Worm (Caenorhabditis elegans): ENCODE data around the gene F28C6.9.

F28C6.9 gene

ce11 chrII:8610085-8610484 is at the start of gene F28C6.9:
Gene F28C6.9, minus strand, starts transcription at chrII:8610185.
- no peak for TF ChIP-seq F13C5.2 (tag; optimal IDR thresholded peaks at IDR 0.05)
- TF ChIP-seq flt-1 (GFP tag; IDR thresholded peaks at IDR 0.05): no peak
- TF ChIP-seq tbx-11 (GFP tag; IDR thresholded peaks at IDR 0.05): no peak
- TF ChIP-seq hmbx-1 (tag; optimal IDR thresholded peaks at IDR 0.05): no peak
- TF ChIP-seq pes-1 (GFP tag; IDR thresholded peaks at IDR 0.05): no peak
- no peak for TF ChIP-seq hnd-1 (tag; optimal IDR thresholded peaks at IDR 0.05)
- TF ChIP-seq ceh-13 (GFP tag; optimal IDR thresholded peaks at IDR 0.05): no peak
- TF ChIP-seq B0310.2 (tag; optimal IDR thresholded peaks at IDR 0.05): no peak
- TF ChIP-seq scrt-1 (GFP tag; IDR thresholded peaks at IDR 0.05): no peak
- TF ChIP-seq tra-4 (tag; optimal IDR thresholded peaks at IDR 0.05): no peak
- TF ChIP-seq sea-1 (GFP tag; conservative IDR thresholded peaks at IDR 0.05): no peak
- no peak for TF ChIP-seq ets-7 (tag; optimal IDR thresholded peaks at IDR 0.05)
- TF ChIP-seq hmg-4 (GFP tag; optimal IDR thresholded peaks at IDR 0.05): no peak

DNA sequence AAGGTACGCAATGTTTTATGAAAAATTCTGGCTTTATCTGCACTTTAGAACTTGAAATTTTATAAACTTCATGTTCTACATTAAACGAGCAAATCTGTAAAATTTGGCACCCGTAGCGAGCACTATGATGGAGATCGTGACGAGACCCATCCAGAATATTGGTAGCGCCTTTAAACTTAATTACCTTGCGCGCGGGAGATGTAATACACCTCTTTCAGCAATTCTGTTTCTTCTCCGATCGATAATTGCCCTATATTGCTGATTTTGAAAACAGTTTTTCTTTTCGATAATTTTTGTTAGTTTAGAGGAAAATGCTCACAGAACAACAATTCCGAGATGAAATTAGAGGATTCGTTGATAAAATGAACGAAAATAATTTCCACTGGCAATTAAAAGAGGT is 48.9 kb upstream of the F28C6.9 start, which contains the start of gene atg-10:
TSS of gene atg-10 (plus strand) at position 301 of the 400 bp plus-strand sequence.
- TF ChIP-seq pes-1 (GFP tag; IDR thresholded peaks at IDR 0.05): no peak
- TF ChIP-seq tbx-37 (GFP tag; conservative IDR thresholded peaks at IDR 0.05): no peak
- TF ChIP-seq hmg-4 (GFP tag; optimal IDR thresholded peaks at IDR 0.05): no peak
- TF ChIP-seq ets-7 (tag; optimal IDR thresholded peaks at IDR 0.05): no peak

DNA sequence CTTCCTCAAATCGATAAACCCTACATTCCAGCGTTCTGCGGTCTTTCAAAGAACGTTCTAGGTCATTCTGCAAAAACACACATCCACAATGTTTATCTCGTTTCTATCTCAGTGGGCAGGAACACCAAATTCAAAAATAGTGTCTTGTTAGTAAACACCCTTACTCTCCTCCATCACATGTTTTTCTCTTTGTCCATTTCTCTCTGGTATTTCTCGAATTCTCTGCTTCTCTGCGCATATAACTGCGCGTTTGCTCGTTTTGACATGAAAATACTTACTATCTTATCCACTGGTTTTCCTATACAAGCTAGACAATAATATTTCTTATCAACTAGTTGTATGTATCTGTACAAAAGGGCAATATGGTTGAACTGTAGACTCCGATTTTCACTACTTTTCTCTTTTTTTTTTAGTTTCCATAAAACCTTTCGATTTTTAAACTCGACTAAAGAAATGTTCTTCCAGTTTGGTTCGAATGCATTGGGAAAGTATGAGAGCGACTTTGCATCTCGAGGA is 40.7 kb upstream of the F28C6.9 start, which contains the start of gene pyr-1:
TSS of gene pyr-1 (plus strand) at position 466 of the 516 bp plus-strand sequence.
- TF ChIP-seq scrt-1 (GFP tag; IDR thresholded peaks at IDR 0.05) (no peak), ets-7 (tag; optimal IDR thresholded peaks at IDR 0.05) (no peak), ama-1 (optimal IDR thresholded peaks at IDR 0.05) (no peak), ceh-36 (tag; optimal IDR thresholded peaks at IDR 0.05) (no peak), hnd-1 (tag; optimal IDR thresholded peaks at IDR 0.05) (no peak), ceh-13 (GFP tag; optimal IDR thresholded peaks at IDR 0.05) (no peak)

ce11 chrII:8648843-8649242 is 38.9 kb upstream of the F28C6.9 start:
- TF ChIP-seq hnd-1 (tag; optimal IDR thresholded peaks at IDR 0.05): no peak
- TF ChIP-seq scrt-1 (GFP tag; IDR thresholded peaks at IDR 0.05): no peak
- no peak for TF ChIP-seq tra-4 (tag; optimal IDR thresholded peaks at IDR 0.05)
- no peak for TF ChIP-seq B0310.2 (tag; optimal IDR thresholded peaks at IDR 0.05)
- no peak for TF ChIP-seq aly-1 (tag; optimal IDR thresholded peaks at IDR 0.05)
- no peak for TF ChIP-seq tbx-11 (GFP tag; IDR thresholded peaks at IDR 0.05)
- TF ChIP-seq pes-1 (GFP tag; IDR thresholded peaks at IDR 0.05): no peak
- TF ChIP-seq tbx-37 (GFP tag; conservative IDR thresholded peaks at IDR 0.05): no peak
- no peak for TF ChIP-seq ets-7 (tag; optimal IDR thresholded peaks at IDR 0.05)
- TF ChIP-seq hmbx-1 (tag; optimal IDR thresholded peaks at IDR 0.05): no peak
- TF ChIP-seq sea-1 (GFP tag; conservative IDR thresholded peaks at IDR 0.05): no peak
- TF ChIP-seq ceh-13 (GFP tag; optimal IDR thresholded peaks at IDR 0.05): no peak
- TF ChIP-seq ceh-36 (tag; optimal IDR thresholded peaks at IDR 0.05): no peak
- TF ChIP-seq flt-1 (GFP tag; IDR thresholded peaks at IDR 0.05): no peak
- no peak for TF ChIP-seq F13C5.2 (tag; optimal IDR thresholded peaks at IDR 0.05)
- TF ChIP-seq hmg-4 (GFP tag; optimal IDR thresholded peaks at IDR 0.05): no peak
- TF ChIP-seq ama-1 (optimal IDR thresholded peaks at IDR 0.05): no peak

ce11 chrII:8646437-8646836 is 36.5 kb upstream of the F28C6.9 start:
- TF ChIP-seq flt-1 (GFP tag; IDR thresholded peaks at IDR 0.05) (no peak), hmg-4 (GFP tag; optimal IDR thresholded peaks at IDR 0.05) (no peak), sea-1 (GFP tag; conservative IDR thresholded peaks at IDR 0.05) (no peak), ceh-36 (tag; optimal IDR thresholded peaks at IDR 0.05) (no peak), ets-7 (tag; optimal IDR thresholded peaks at IDR 0.05) (no peak), tbx-37 (GFP tag; conservative IDR thresholded peaks at IDR 0.05) (no peak), ceh-13 (GFP tag; optimal IDR thresholded peaks at IDR 0.05) (no peak), hnd-1 (tag; optimal IDR thresholded peaks at IDR 0.05) (no peak), pes-1 (GFP tag; IDR thresholded peaks at IDR 0.05) (no peak), ama-1 (optimal IDR thresholded peaks at IDR 0.05) (no peak), tbx-11 (GFP tag; IDR thresholded peaks at IDR 0.05) (no peak), scrt-1 (GFP tag; IDR thresholded peaks at IDR 0.05) (no peak)

ce11 chrII:8643627-8644356 is 33.8 kb upstream of the F28C6.9 start:
- TF ChIP-seq aly-1 (tag; optimal IDR thresholded peaks at IDR 0.05): no peak
- no peak for TF ChIP-seq hnd-1 (tag; optimal IDR thresholded peaks at IDR 0.05)
- no peak for TF ChIP-seq hmbx-1 (tag; optimal IDR thresholded peaks at IDR 0.05)
- no peak for TF ChIP-seq ceh-13 (GFP tag; optimal IDR thresholded peaks at IDR 0.05)
- no peak for TF ChIP-seq sea-1 (GFP tag; conservative IDR thresholded peaks at IDR 0.05)
- no peak for TF ChIP-seq ceh-36 (tag; optimal IDR thresholded peaks at IDR 0.05)
- no peak for TF ChIP-seq F13C5.2 (tag; optimal IDR thresholded peaks at IDR 0.05)
- TF ChIP-seq tbx-11 (GFP tag; IDR thresholded peaks at IDR 0.05): no peak
- TF ChIP-seq scrt-1 (GFP tag; IDR thresholded peaks at IDR 0.05): no peak
- TF ChIP-seq hmg-4 (GFP tag; optimal IDR thresholded peaks at IDR 0.05): no peak
- TF ChIP-seq tra-4 (tag; optimal IDR thresholded peaks at IDR 0.05): no peak
- no peak for TF ChIP-seq B0310.2 (tag; optimal IDR thresholded peaks at IDR 0.05)
- no peak for TF ChIP-seq flt-1 (GFP tag; IDR thresholded peaks at IDR 0.05)
- TF ChIP-seq pes-1 (GFP tag; IDR thresholded peaks at IDR 0.05): no peak
- TF ChIP-seq tbx-37 (GFP tag; conservative IDR thresholded peaks at IDR 0.05): no peak
- TF ChIP-seq ets-7 (tag; optimal IDR thresholded peaks at IDR 0.05): no peak

DNA sequence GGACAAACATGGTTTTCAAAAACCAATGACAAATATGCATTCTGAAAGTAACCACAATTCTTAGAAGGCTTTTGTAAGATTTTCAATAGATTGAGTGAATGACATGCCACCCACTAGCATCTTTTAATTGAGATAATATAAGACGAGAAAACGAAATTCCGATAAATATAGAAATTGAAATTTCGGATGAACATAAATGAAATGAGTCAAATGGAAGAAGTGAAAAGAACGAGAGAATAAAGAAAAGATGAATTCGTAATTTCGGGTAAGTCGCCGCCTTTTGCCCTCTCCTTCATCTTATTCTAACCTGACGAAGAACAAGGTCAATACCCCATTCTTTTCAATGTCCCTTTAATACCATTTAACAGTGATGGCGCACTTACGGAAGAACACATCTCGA is 32.4 kb upstream of the F28C6.9 start:
- no peak for TF ChIP-seq aly-1 (tag; optimal IDR thresholded peaks at IDR 0.05)
- no peak for TF ChIP-seq flt-1 (GFP tag; IDR thresholded peaks at IDR 0.05)
- TF ChIP-seq sea-1 (GFP tag; conservative IDR thresholded peaks at IDR 0.05): no peak
- TF ChIP-seq tra-4 (tag; optimal IDR thresholded peaks at IDR 0.05): no peak
- TF ChIP-seq scrt-1 (GFP tag; IDR thresholded peaks at IDR 0.05): no peak
- TF ChIP-seq ama-1 (optimal IDR thresholded peaks at IDR 0.05): no peak
- TF ChIP-seq pes-1 (GFP tag; IDR thresholded peaks at IDR 0.05): no peak
- TF ChIP-seq hmg-4 (GFP tag; optimal IDR thresholded peaks at IDR 0.05): no peak
- no peak for TF ChIP-seq ceh-36 (tag; optimal IDR thresholded peaks at IDR 0.05)
- no peak for TF ChIP-seq ets-7 (tag; optimal IDR thresholded peaks at IDR 0.05)
- TF ChIP-seq tbx-37 (GFP tag; conservative IDR thresholded peaks at IDR 0.05): no peak

Measured in whole organism, early embryonic.